Worm (Caenorhabditis elegans): ENCODE data around the gene T01D1.4.
A peak's percentile ranks its signal among the peaks of the same experiment; 100 is the strongest.

T01D1.4 gene

ce11 chrII:133548-134275 is 45.2 kb downstream of the T01D1.4 start, which contains the start of gene cwn-1:
TSS of gene cwn-1 (minus strand) at chrII:133598.
- TF ChIP-seq nhr-6 (tag; optimal IDR thresholded peaks at IDR 0.05) (no peak), nhr-237 (tag; optimal IDR thresholded peaks at IDR 0.05) (no peak), gmeb-1 (tag; optimal IDR thresholded peaks at IDR 0.05) (no peak), alr-1 (tag; optimal IDR thresholded peaks at IDR 0.05) (no peak), nhr-11 (tag; optimal IDR thresholded peaks at IDR 0.05) (no peak), ztf-11 (tag; optimal IDR thresholded peaks at IDR 0.05) (no peak), C34F6.9 (tag; optimal IDR thresholded peaks at IDR 0.05) (no peak), ZK546.5 (tag; optimal IDR thresholded peaks at IDR 0.05) (no peak)

DNA sequence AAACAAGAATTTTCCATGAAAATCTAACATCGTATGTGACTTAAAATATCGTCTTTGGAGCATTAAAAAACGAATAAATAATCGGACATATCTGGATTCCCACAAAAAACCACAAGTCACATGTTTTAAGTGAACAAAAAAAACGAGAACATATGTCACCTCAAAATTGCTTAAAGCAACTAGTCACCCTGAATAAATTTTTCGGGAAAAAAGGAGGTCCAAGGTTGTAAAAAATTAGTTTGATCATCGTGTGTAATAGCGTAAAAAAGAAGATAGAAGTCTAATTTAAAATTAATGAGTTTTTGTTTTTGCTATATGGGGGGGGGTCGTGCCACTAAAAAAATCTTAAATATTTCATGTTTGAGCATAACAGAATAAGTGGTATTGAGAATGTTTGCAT is 49.1 kb downstream of the T01D1.4 start:
- TF ChIP-seq C34F6.9 (tag; optimal IDR thresholded peaks at IDR 0.05) (no peak), unc-55 (GFP tag; optimal IDR thresholded peaks at IDR 0.05) (peak; percentile 50)

ce11 chrII:128929-129328 is 50.0 kb downstream of the T01D1.4 start, which contains the start of gene srd-3:
TSS of gene srd-3 (minus strand) at chrII:129029.
- no peak for TF ChIP-seq mab-5 (tag; optimal IDR thresholded peaks at IDR 0.05)
- no peak for TF ChIP-seq peb-1 (tag; optimal IDR thresholded peaks at IDR 0.05)
- no peak for TF ChIP-seq mbf-1 (tag; optimal IDR thresholded peaks at IDR 0.05)
- TF ChIP-seq C34F6.9 (tag; optimal IDR thresholded peaks at IDR 0.05), result no peak
- no peak for TF ChIP-seq aly-2 (tag; optimal IDR thresholded peaks at IDR 0.05)
- TF ChIP-seq blmp-1 (tag; optimal IDR thresholded peaks at IDR 0.05; ENCODE audit: insufficient read depth), result no peak
- no peak for TF ChIP-seq nhr-23 (tag; optimal IDR thresholded peaks at IDR 0.05)
- TF ChIP-seq dmd-4 (tag; optimal IDR thresholded peaks at IDR 0.05), result no peak
- no peak for TF ChIP-seq nhr-21 (tag; optimal IDR thresholded peaks at IDR 0.05)
- no peak for TF ChIP-seq nhr-237 (tag; optimal IDR thresholded peaks at IDR 0.05)
- no peak for TF ChIP-seq ceh-16 (tag; optimal IDR thresholded peaks at IDR 0.05)
- no peak for TF ChIP-seq skn-1 (tag; optimal IDR thresholded peaks at IDR 0.05)

All from whole organism, L2 larva.